Worm (Caenorhabditis elegans) whole organism, L4 larva: ENCODE measurements around the gene str-114.

Experiments
- F26F4.8 ChIP-seq: fragments of 200-800 bp; sonication (Bioruptor generic); conservative IDR thresholded peaks from 2 replicates; pipeline ENCODE4 v1.3.6; 2022; ENCODE audit warnings: missing genetic modification characterization, missing compliant biosample characterization
- R02D3.7 ChIP-seq: fragments of 150-350 bp; sonication (generic microtip); optimal IDR thresholded peaks from 3 replicates; lab custom pipeline; 2014; ENCODE audit warnings: missing biosample characterization, missing genetic modification characterization
- Y48G9A.11 ChIP-seq: fragments of 200-800 bp; sonication (Bioruptor generic); IDR thresholded peaks from 2 replicates; pipeline ENCODE4 v1.3.6; 2022; ENCODE audit warnings: missing genetic modification reagents, missing genetic modification characterization, missing compliant biosample characterization
- Y5F2A.4 ChIP-seq: fragments of 200-800 bp; sonication (Bioruptor generic); optimal IDR thresholded peaks from 2 replicates; lab custom pipeline; 2018; ENCODE audit warnings: mild to moderate bottlenecking, missing genetic modification characterization, missing compliant biosample characterization
- ZK337.2 ChIP-seq: fragments of 200-800 bp; sonication (Bioruptor generic); IDR thresholded peaks from 2 replicates; pipeline ENCODE4 v1.3.6; 2022; ENCODE audit warnings: missing genetic modification reagents, missing genetic modification characterization, missing compliant biosample characterization
- ZK546.5 ChIP-seq, 2 experiments: sonication (generic microtip); optimal IDR thresholded peaks; 2 replicates each; lab custom pipeline; 2017; ENCODE audit warnings: missing biosample characterization in 2 of 2, missing genetic modification characterization in 2 of 2
- aha-1 ChIP-seq: fragments of 150-350 bp; peaks from one replicate; lab custom pipeline; 2014; ENCODE audit warnings: missing biosample characterization, missing genetic modification characterization
- ama-1 ChIP-seq: fragments of 150-350 bp; optimal IDR thresholded peaks from 2 replicates; lab custom pipeline; 2014; ENCODE audit warnings: inconsistent platforms, mixed read lengths
- arid-1 ChIP-seq: fragments of 200-800 bp; sonication (Bioruptor generic); conservative IDR thresholded peaks from 2 replicates; pipeline ENCODE4 v1.3.6; 2022; ENCODE audit warnings: missing genetic modification reagents, missing genetic modification characterization, missing compliant biosample characterization
- ceh-32 ChIP-seq: sonication (generic microtip); optimal IDR thresholded peaks from 2 replicates; lab custom pipeline; 2016; ENCODE audit warnings: mild to moderate bottlenecking, missing genetic modification characterization, missing compliant biosample characterization; ENCODE audit not compliant: poor library complexity
- ceh-62 ChIP-seq: sonication (generic microtip); optimal IDR thresholded peaks from 2 replicates; lab custom pipeline; 2017; ENCODE audit warnings: missing biosample characterization, missing genetic modification characterization
- daf-12 ChIP-seq: fragments of 150-350 bp; optimal IDR thresholded peaks from 2 replicates; lab custom pipeline; 2014; ENCODE audit warnings: missing biosample characterization, missing genetic modification reagents, missing genetic modification characterization
- daf-16 ChIP-seq, 3 experiments: sonication (generic microtip); optimal IDR thresholded peaks; 2 replicates each; lab custom pipeline; 2016 to 2017; ENCODE audit warnings: missing genetic modification characterization in 3 of 3, missing genetic modification reagents in 3 of 3, mild to moderate bottlenecking in 2 of 3, missing compliant biosample characterization in 2 of 3, missing biosample characterization in 1 of 3, moderate library complexity in 1 of 3
- dmd-6 ChIP-seq: fragments of 200-800 bp; sonication (Bioruptor generic); IDR thresholded peaks from 2 replicates; pipeline ENCODE4 v1.3.6; 2022; ENCODE audit warnings: missing genetic modification reagents, missing genetic modification characterization, missing compliant biosample characterization
- dmd-8 ChIP-seq: fragments of 200-800 bp; sonication (Bioruptor generic); IDR thresholded peaks from 2 replicates; pipeline ENCODE4 v1.3.6; 2022; ENCODE audit warnings: missing genetic modification characterization, missing compliant biosample characterization
- duxl-1 ChIP-seq: sonication (generic microtip); optimal IDR thresholded peaks from 2 replicates; lab custom pipeline; 2016; ENCODE audit warnings: mild to moderate bottlenecking, missing genetic modification characterization, moderate library complexity, missing compliant biosample characterization; ENCODE audit not compliant: poor library complexity
- egl-43 ChIP-seq: fragments of 200-800 bp; sonication (Bioruptor generic); IDR thresholded peaks from 2 replicates; pipeline ENCODE4 v1.3.6; 2022; ENCODE audit warnings: missing genetic modification reagents, missing genetic modification characterization, missing compliant biosample characterization
- fkh-10 ChIP-seq: fragments of 150-350 bp; optimal IDR thresholded peaks from 2 replicates; lab custom pipeline; 2014; ENCODE audit warnings: missing biosample characterization, missing genetic modification reagents, missing genetic modification characterization
- fos-1 ChIP-seq: fragments of 150-350 bp; optimal IDR thresholded peaks from 2 replicates; lab custom pipeline; 2014; ENCODE audit warnings: missing biosample characterization, missing genetic modification characterization
- hif-1 ChIP-seq, 2 experiments: sonication (generic microtip); optimal IDR thresholded peaks; 2 replicates each; lab custom pipeline; 2016 to 2017; ENCODE audit warnings: missing compliant biosample characterization in 2 of 2, missing genetic modification characterization in 2 of 2, missing genetic modification reagents in 2 of 2, missing genotype in 2 of 2, mild to moderate bottlenecking in 1 of 2
- hlh-11 ChIP-seq: fragments of 200-800 bp; sonication (Bioruptor generic); optimal IDR thresholded peaks from 2 replicates; lab custom pipeline; 2018; ENCODE audit warnings: mild to moderate bottlenecking, missing genetic modification characterization, missing compliant biosample characterization
- hlh-30 ChIP-seq: sonication (generic microtip); optimal IDR thresholded peaks from 2 replicates; lab custom pipeline; 2017; ENCODE audit warnings: antibody characterized with exemption, mild to moderate bottlenecking, missing genetic modification characterization, missing compliant biosample characterization; ENCODE audit not compliant: insufficient read depth
- jun-1 ChIP-seq: fragments of 150-350 bp; optimal IDR thresholded peaks from 2 replicates; lab custom pipeline; 2014; ENCODE audit warnings: missing biosample characterization, missing genetic modification reagents, missing genetic modification characterization
- lim-7 ChIP-seq: fragments of 200-800 bp; sonication (Bioruptor generic); IDR thresholded peaks from 2 replicates; pipeline ENCODE4 v1.3.6; 2022; ENCODE audit warnings: missing genetic modification characterization, missing compliant biosample characterization
- lin-38 ChIP-seq: fragments of 200-800 bp; sonication (Bioruptor generic); IDR thresholded peaks from 2 replicates; pipeline ENCODE4 v1.3.6; 2022; ENCODE audit warnings: missing genetic modification reagents, missing genetic modification characterization, missing compliant biosample characterization
- lsy-2 ChIP-seq, 2 experiments: fragments of 150-350 bp in 1 of 2; sonication (generic microtip) in 1 of 2; optimal IDR thresholded peaks; 2 replicates each; lab custom pipeline; 2014 to 2017; ENCODE audit warnings: missing biosample characterization in 2 of 2, missing genetic modification characterization in 2 of 2
- madf-5 ChIP-seq, 2 experiments: fragments of 200-800 bp; sonication (Bioruptor generic); IDR thresholded peaks; 2 replicates each; pipeline ENCODE4 v1.3.6; 2022; ENCODE audit warnings: missing compliant biosample characterization in 2 of 2, missing genetic modification characterization in 2 of 2
- mdt-29 ChIP-seq: fragments of 200-800 bp; sonication (Bioruptor generic); IDR thresholded peaks from 2 replicates; pipeline ENCODE4 v1.3.6; 2022; ENCODE audit warnings: missing genetic modification reagents, missing genetic modification characterization, missing compliant biosample characterization
- mep-1 ChIP-seq: fragments of 150-350 bp; sonication (generic microtip); optimal IDR thresholded peaks from 3 replicates; lab custom pipeline; 2014; ENCODE audit warnings: missing biosample characterization, missing genetic modification characterization
- nhr-111 ChIP-seq: fragments of 200-800 bp; sonication (Bioruptor generic); optimal IDR thresholded peaks from 2 replicates; lab custom pipeline; 2018; ENCODE audit warnings: mild to moderate bottlenecking, missing genetic modification characterization, missing compliant biosample characterization
- nhr-28 ChIP-seq: fragments of 150-350 bp; optimal IDR thresholded peaks from 2 replicates; lab custom pipeline; 2014; ENCODE audit warnings: missing biosample characterization, missing genetic modification characterization
- nhr-41 ChIP-seq: fragments of 200-800 bp; sonication (Bioruptor generic); IDR thresholded peaks from 2 replicates; pipeline ENCODE4 v1.3.6; 2022; ENCODE audit warnings: missing genetic modification reagents, missing genetic modification characterization, missing compliant biosample characterization
- nhr-6 ChIP-seq: fragments of 150-350 bp; optimal IDR thresholded peaks from 2 replicates; lab custom pipeline; 2014; ENCODE audit warnings: missing biosample characterization, missing genetic modification characterization
- nhr-76 ChIP-seq: fragments of 150-350 bp; optimal IDR thresholded peaks from 2 replicates; lab custom pipeline; 2014; ENCODE audit warnings: missing biosample characterization, missing genetic modification characterization
- pha-4 ChIP-seq, 2 experiments: fragments of 150-350 bp in 1 of 2; fragments of 200-800 bp in 1 of 2; sonication (Bioruptor generic) in 1 of 2; IDR thresholded peaks in 1 of 2; optimal IDR thresholded peaks in 1 of 2; 2 replicates each; pipeline versions ENCODE4 v1.3.6 to Lab custom; 2014 to 2022; ENCODE audit warnings: missing genetic modification characterization in 2 of 2, missing genetic modification reagents in 2 of 2, missing biosample characterization in 1 of 2, missing compliant biosample characterization in 1 of 2
- php-3 ChIP-seq: fragments of 200-800 bp; sonication (Bioruptor generic); IDR thresholded peaks from 2 replicates; pipeline ENCODE4 v1.3.6; 2022; ENCODE audit warnings: missing genetic modification reagents, missing genetic modification characterization, missing compliant biosample characterization
- set-16 ChIP-seq: fragments of 200-800 bp; sonication (Bioruptor generic); IDR thresholded peaks from 2 replicates; pipeline ENCODE4 v1.3.6; 2022; ENCODE audit warnings: missing genetic modification reagents, missing genetic modification characterization, missing compliant biosample characterization
- snpc-1.2 ChIP-seq: fragments of 200-800 bp; sonication (Bioruptor generic); IDR thresholded peaks from 2 replicates; pipeline ENCODE4 v1.3.6; 2022; ENCODE audit warnings: missing genetic modification reagents, missing genetic modification characterization, missing compliant biosample characterization
- spr-1 ChIP-seq: sonication (generic microtip); optimal IDR thresholded peaks from 2 replicates; lab custom pipeline; 2016; ENCODE audit warnings: mild to moderate bottlenecking, missing genetic modification characterization, missing compliant biosample characterization
- tag-97 ChIP-seq: fragments of 200-800 bp; sonication (Bioruptor generic); IDR thresholded peaks from 2 replicates; pipeline ENCODE4 v1.3.6; 2022; ENCODE audit warnings: missing genetic modification characterization, missing compliant biosample characterization
- tra-1 ChIP-seq: fragments of 200-800 bp; sonication (Bioruptor generic); IDR thresholded peaks from 2 replicates; pipeline ENCODE4 v1.3.6; 2022; ENCODE audit warnings: missing genetic modification reagents, missing genetic modification characterization, missing compliant biosample characterization
- unc-62 ChIP-seq, 3 experiments: fragments of 150-350 bp in 1 of 3; sonication (generic microtip); optimal IDR thresholded peaks in 2 of 3; peaks in 1 of 3; 1 replicate in 1 of 3; 2 replicates in 2 of 3; lab custom pipeline; 2014 to 2017; ENCODE audit warnings: missing biosample characterization in 3 of 3, missing genetic modification characterization in 3 of 3, missing genetic modification reagents in 3 of 3, missing genotype in 1 of 3
- vab-7 ChIP-seq: fragments of 200-800 bp; sonication (Bioruptor generic); IDR thresholded peaks from 2 replicates; pipeline ENCODE4 v1.3.6; 2022; ENCODE audit warnings: missing genetic modification reagents, missing genetic modification characterization, missing compliant biosample characterization
- zag-1 ChIP-seq: fragments of 150-350 bp; optimal IDR thresholded peaks from 2 replicates; lab custom pipeline; 2014; ENCODE audit warnings: missing biosample characterization, missing genetic modification characterization
- zfp-3 ChIP-seq: fragments of 200-800 bp; sonication (Bioruptor generic); conservative IDR thresholded peaks from 2 replicates; pipeline ENCODE4 v1.3.6; 2022; ENCODE audit warnings: missing genetic modification reagents, missing genetic modification characterization, missing compliant biosample characterization
- zip-11 ChIP-seq: fragments of 200-800 bp; sonication (Bioruptor generic); IDR thresholded peaks from 2 replicates; pipeline ENCODE4 v1.3.6; 2022; ENCODE audit warnings: missing genetic modification characterization, missing compliant biosample characterization
- zip-2 ChIP-seq: fragments of 150-350 bp; optimal IDR thresholded peaks from 2 replicates; lab custom pipeline; 2014; ENCODE audit warnings: missing biosample characterization, missing genetic modification characterization

str-114 gene

ce11 chrV:3682553-3682952 lies 33.0 kb downstream of the str-114 start, which contains the start of gene W08A12.3:
W08A12.3 (plus strand) TSS chrV:3682853.
- TF ChIP-seq spr-1 = no peak
- TF ChIP-seq tra-1 = no peak
- no peak for TF ChIP-seq hlh-30 (tag; lab: Kevin White, UChicago)
- TF ChIP-seq aha-1 = no peak
- no peak for TF ChIP-seq mep-1 (tag; lab: Kevin White, UChicago)
- no peak for TF ChIP-seq unc-62 (GFP tag; optimal IDR thresholded peaks at IDR 0.05 in 1 of 2; lab: Kevin White, UChicago)
- TF ChIP-seq unc-62 (tag; optimal IDR thresholded peaks at IDR 0.05; lab: Kevin White, UChicago) = no peak
- no peak for TF ChIP-seq ceh-62

- peak; percentile 71 for TF ChIP-seq vab-7 (GFP tag; lab: Robert Waterston, UW)
- no peak for TF ChIP-seq fos-1
- TF ChIP-seq nhr-6 (tag; lab: Kevin White, UChicago) = peak; percentile 38
- peak; percentile 16; the same call in 1 of the 2 replicates for TF ChIP-seq set-16
- peak; percentile 89 for TF ChIP-seq lim-7
- TF ChIP-seq dmd-6 (GFP tag; lab: Robert Waterston, UW) = peak; percentile 25; the same call in 1 of the 2 replicates
- no peak for TF ChIP-seq zag-1
- 0 out of 2 replicates have a peak, but pooled peaks have one; percentile 39 for TF ChIP-seq snpc-1.2 (GFP tag; lab: Robert Waterston, UW)
- peak in 1 of 2 experiments; percentile 34 for TF ChIP-seq unc-62 (GFP tag; optimal IDR thresholded peaks at IDR 0.05 in 1 of 2; lab: Kevin White, UChicago)
- no peak for TF ChIP-seq unc-62 (tag; optimal IDR thresholded peaks at IDR 0.05; lab: Kevin White, UChicago)
- no peak for TF ChIP-seq ceh-32 (tag; lab: Kevin White, UChicago)
- no peak for TF ChIP-seq Y5F2A.4 (GFP tag; lab: Kevin White, UChicago)
- TF ChIP-seq daf-12 (tag; lab: Kevin White, UChicago) = no peak
- no peak for TF ChIP-seq zip-2
- no peak for TF ChIP-seq ama-1 (lab: Kevin White, UChicago)
- peak in 1 of 2 experiments; percentile 72; a peak in 1 of 4 replicates for TF ChIP-seq madf-5 (GFP tag; IDR thresholded peaks at IDR 0.05; lab: Robert Waterston, UW)
- TF ChIP-seq duxl-1 (tag; lab: Kevin White, UChicago) = peak; percentile 12
- TF ChIP-seq nhr-76 (tag; lab: Kevin White, UChicago) = no peak
- 0 out of 2 replicates have a peak, but pooled peaks have one; percentile 65 for TF ChIP-seq egl-43 (GFP tag; lab: Robert Waterston, UW)
- TF ChIP-seq ZK337.2 = no peak
- peak in 1 of 2 experiments; percentile 15 for TF ChIP-seq hif-1 (tag; optimal IDR thresholded peaks at IDR 0.05; lab: Kevin White, UChicago)
- peak; percentile 74; the same call in 1 of the 2 replicates for TF ChIP-seq nhr-41 (GFP tag; lab: Robert Waterston, UW)
- TF ChIP-seq php-3 (GFP tag; lab: Robert Waterston, UW) = 0 out of 2 replicates have a peak, but pooled peaks have one; percentile 34
- TF ChIP-seq jun-1 (tag; lab: Kevin White, UChicago) = no peak
- TF ChIP-seq mdt-29 (GFP tag; lab: Robert Waterston, UW) = peak; percentile 40; the same call in 1 of the 2 replicates
- TF ChIP-seq fkh-10 (GFP tag; lab: Kevin White, UChicago) = no peak
- no peak for TF ChIP-seq spr-1
- TF ChIP-seq pha-4 (GFP tag; IDR thresholded peaks at IDR 0.05; lab: Robert Waterston, UW) = peak; percentile 83; the same call in 1 of the 2 replicates
- TF ChIP-seq pha-4 (tag; optimal IDR thresholded peaks at IDR 0.05; lab: Kevin White, UChicago) = no peak
- peak; percentile 8 for TF ChIP-seq nhr-111 (GFP tag; lab: Kevin White, UChicago)
- peak; percentile 66 for TF ChIP-seq hlh-11 (tag; lab: Kevin White, UChicago)
- TF ChIP-seq F26F4.8 (GFP tag; lab: Robert Waterston, UW) = peak; percentile 82
- TF ChIP-seq daf-16 (GFP tag; optimal IDR thresholded peaks at IDR 0.05; lab: Kevin White, UChicago) = peak; percentile 65 to 82
- TF ChIP-seq daf-16 (tag; optimal IDR thresholded peaks at IDR 0.05; lab: Kevin White, UChicago) = peak; percentile 18
- TF ChIP-seq lsy-2 (tag; optimal IDR thresholded peaks at IDR 0.05; lab: Kevin White, UChicago) = no peak
- peak; percentile 56 for TF ChIP-seq Y48G9A.11 (GFP tag; lab: Robert Waterston, UW)
- no peak for TF ChIP-seq zip-11
- no peak for TF ChIP-seq R02D3.7
- no peak for TF ChIP-seq ZK546.5 (tag; optimal IDR thresholded peaks at IDR 0.05; lab: Kevin White, UChicago)
- TF ChIP-seq lin-38 (GFP tag; lab: Robert Waterston, UW) = peak; percentile 72
- TF ChIP-seq arid-1 = peak; percentile 49; the same call in 1 of the 2 replicates
- TF ChIP-seq dmd-8 = peak; percentile 76; the same call in 1 of the 2 replicates
- no peak for TF ChIP-seq nhr-28
- no peak for TF ChIP-seq tag-97 (GFP tag; lab: Robert Waterston, UW)
- TF ChIP-seq zfp-3 (GFP tag; lab: Robert Waterston, UW) = peak; percentile 36
These were observed 36.2 kb downstream of the str-114 start, which contains the start of gene W08A12.2 for ce11 chrV:3685790-3686208. W08A12.2 (minus strand) TSS chrV:3685892.
